Worm (Caenorhabditis elegans): ENCODE results near the gene kcnl-4.

kcnl-4 gene

ce11 chrV:14530813-14531212 is at the start of gene kcnl-4:
kcnl-4 (plus strand) TSS chrV:14531113.
- TF ChIP-seq nhr-90 (tag; optimal IDR thresholded peaks at IDR 0.05) (no peak), sptf-2 (GFP tag; optimal IDR thresholded peaks at IDR 0.05) (no peak), K11D2.4 (GFP tag; IDR thresholded peaks at IDR 0.05) (no peak), nfya-1 (tag; optimal IDR thresholded peaks at IDR 0.05; ENCODE audit: borderline replicate concordance, insufficient read depth) (no peak), nhr-27 (tag; optimal IDR thresholded peaks at IDR 0.05) (no peak), hlh-26 (GFP tag; conservative IDR thresholded peaks at IDR 0.05) (no peak), ama-1 (optimal IDR thresholded peaks at IDR 0.05) (no peak), ama-1 (GFP tag; optimal IDR thresholded peaks at IDR 0.05) (no peak), mxl-1 (tag; optimal IDR thresholded peaks at IDR 0.05) (no peak), unc-62 (GFP tag; optimal IDR thresholded peaks at IDR 0.05) (no peak), unc-130 (GFP tag; optimal IDR thresholded peaks at IDR 0.05) (no peak), egl-18 (GFP tag; IDR thresholded peaks at IDR 0.05) (no peak), ztf-18 (tag; optimal IDR thresholded peaks at IDR 0.05) (no peak), F57A8.1 (GFP tag; optimal IDR thresholded peaks at IDR 0.05) (no peak)

- TF ChIP-seq F52B5.7 (tag; optimal IDR thresholded peaks at IDR 0.05): no peak
- TF ChIP-seq nhr-80 (tag; optimal IDR thresholded peaks at IDR 0.05): peak; percentile 20
- no peak for TF ChIP-seq tbp1 (GFP tag; optimal IDR thresholded peaks at IDR 0.05)
Observed at ce11 chrV:14481401-14481800, 49.5 kb upstream of the kcnl-4 start, which contains the start of gene R02D5.7. R02D5.7 (minus strand) TSS chrV:14481501.

- TF ChIP-seq ceh-27 (GFP tag; optimal IDR thresholded peaks at IDR 0.05) (no peak), F22D6.2 (tag; optimal IDR thresholded peaks at IDR 0.05) (no peak), Y53G8AR.9 (GFP tag; conservative IDR thresholded peaks at IDR 0.05) (no peak), B0019.2 (GFP tag; conservative IDR thresholded peaks at IDR 0.05) (no peak), madf-6 (GFP tag; IDR thresholded peaks at IDR 0.05) (no peak), ceh-91 (GFP tag; IDR thresholded peaks at IDR 0.05) (no peak), sptf-2 (GFP tag; optimal IDR thresholded peaks at IDR 0.05) (no peak), rpc-1 (optimal IDR thresholded peaks at IDR 0.05) (no peak), rpc-1 (tag; optimal IDR thresholded peaks at IDR 0.05) (no peak), mes-4 (tag; optimal IDR thresholded peaks at IDR 0.05) (no peak)
Observed at ce11 chrV:14481987-14482386, 48.9 kb upstream of the kcnl-4 start, which contains the start of gene R02D5.10. R02D5.10 (plus strand) TSS chrV:14482287.

ce11 chrV:14482728-14483210 is 48.1 kb upstream of the kcnl-4 start, which contains the start of gene R02D5.3:
R02D5.3 (plus strand) TSS chrV:14483160.
- TF ChIP-seq cebp-2 (GFP tag; IDR thresholded peaks at IDR 0.05) (no peak), nhr-80 (tag; optimal IDR thresholded peaks at IDR 0.05) (peak; percentile 58), F33H1.4 (GFP tag; IDR thresholded peaks at IDR 0.05) (no peak), Y67H2A.10 (GFP tag; conservative IDR thresholded peaks at IDR 0.05) (no peak), Y56A3A.18 (GFP tag; IDR thresholded peaks at IDR 0.05) (no peak)

ce11 chrV:14484582-14484981 is 46.3 kb upstream of the kcnl-4 start, which contains the start of gene R02D5.4:
R02D5.4 (minus strand) TSS chrV:14484682.
- TF ChIP-seq aptf-2 (GFP tag; conservative IDR thresholded peaks at IDR 0.05) (no peak), ceh-40 (GFP tag; IDR thresholded peaks at IDR 0.05) (no peak), ama-1 (optimal IDR thresholded peaks at IDR 0.05) (no peak), ama-1 (GFP tag; optimal IDR thresholded peaks at IDR 0.05) (no peak), ekl-4 (GFP tag; IDR thresholded peaks at IDR 0.05) (no peak), B0019.2 (GFP tag; conservative IDR thresholded peaks at IDR 0.05) (no peak), egl-18 (GFP tag; IDR thresholded peaks at IDR 0.05) (no peak), lir-1 (GFP tag; conservative IDR thresholded peaks at IDR 0.05) (no peak), repo-1 (tag; optimal IDR thresholded peaks at IDR 0.05) (no peak), C06A6.2 (GFP tag; conservative IDR thresholded peaks at IDR 0.05) (no peak)

Data from whole organism, young adult.